Fruit fly (Drosophila melanogaster) whole organism, wandering third instar larva: ENCODE results near the gene CG33493.

ENCODE experiments used
- Abd-B ChIP-seq: fragments of >200 bp; optimal IDR thresholded peaks from 2 replicates; lab custom pipeline; 2017; ENCODE audit warnings: missing biosample characterization, missing genetic modification characterization
- CG32264 ChIP-seq: fragments of 200-800 bp; sonication (Bioruptor generic); optimal IDR thresholded peaks from 2 replicates; lab custom pipeline; 2016; ENCODE audit warnings: missing biosample characterization, missing genetic modification characterization
- CrebA ChIP-seq: fragments of 200-800 bp; sonication (Bioruptor generic); optimal IDR thresholded peaks from 2 replicates; lab custom pipeline; 2016; ENCODE audit warnings: missing biosample characterization, mild to moderate bottlenecking, missing genetic modification characterization, borderline replicate concordance
- Dfd ChIP-seq: fragments of >200 bp; optimal IDR thresholded peaks from 2 replicates; lab custom pipeline; 2017; ENCODE audit warnings: missing biosample characterization, missing genetic modification characterization
- Dif ChIP-seq: fragments of 200-275, 200-300 bp; sonication (Bioruptor generic); optimal IDR thresholded peaks from 2 replicates; lab custom pipeline; 2018; ENCODE audit warnings: missing biosample characterization, missing genetic modification characterization; ENCODE audit not compliant: partially characterized antibody
- GATAd ChIP-seq: sonication (Bioruptor generic); optimal IDR thresholded peaks from 2 replicates; lab custom pipeline; 2016; ENCODE audit warnings: missing biosample characterization, missing genetic modification characterization
- HLH106 ChIP-seq: fragments of 200-800 bp; optimal IDR thresholded peaks from 3 replicates; lab custom pipeline; 2019; ENCODE audit warnings: missing biosample characterization, mild to moderate bottlenecking, missing genetic modification characterization, moderate library complexity
- Hr83 ChIP-seq: fragments of 200-300 bp; sonication (Bioruptor generic); optimal IDR thresholded peaks from 2 replicates; lab custom pipeline; 2016; ENCODE audit warnings: missing biosample characterization, mild to moderate bottlenecking, missing genetic modification characterization, moderate library complexity; ENCODE audit not compliant: poor library complexity, severe bottlenecking
- Mio ChIP-seq: sonication (Bioruptor generic); optimal IDR thresholded peaks from 2 replicates; lab custom pipeline; 2016; ENCODE audit warnings: missing biosample characterization, missing genetic modification characterization
- Myc ChIP-seq: fragments of >200 bp; optimal IDR thresholded peaks from 2 replicates; lab custom pipeline; 2017
- OdsH ChIP-seq: fragments of 200-800 bp; sonication (Bioruptor generic); optimal IDR thresholded peaks from 2 replicates; lab custom pipeline; 2016; ENCODE audit warnings: missing biosample characterization, mild to moderate bottlenecking, missing genetic modification characterization
- Rel ChIP-seq, 2 experiments: fragments of 200-800 bp; sonication (Bioruptor generic) in 1 of 2; optimal IDR thresholded peaks; 2 replicates in 1 of 2; 3 replicates in 1 of 2; lab custom pipeline; 2016 to 2019; ENCODE audit warnings: mild to moderate bottlenecking in 2 of 2, missing biosample characterization in 2 of 2, missing genetic modification characterization in 2 of 2, moderate library complexity in 1 of 2
- Sp1 ChIP-seq: fragments of 200-800 bp; sonication (Bioruptor generic); optimal IDR thresholded peaks from 3 replicates; lab custom pipeline; 2019; ENCODE audit warnings: missing biosample characterization, mild to moderate bottlenecking, missing genetic modification characterization, moderate library complexity
- Vsx2 ChIP-seq: fragments of 200-300, 225-300 bp; sonication (Bioruptor generic); optimal IDR thresholded peaks from 2 replicates; lab custom pipeline; 2018; ENCODE audit warnings: missing biosample characterization, missing genetic modification characterization; ENCODE audit not compliant: partially characterized antibody
- br ChIP-seq: fragments of 200-800 bp; sonication (Bioruptor generic); optimal IDR thresholded peaks from 2 replicates; lab custom pipeline; 2016; ENCODE audit warnings: missing biosample characterization, missing genetic modification characterization
- brk ChIP-seq: fragments of 200-800 bp; sonication (Bioruptor generic); optimal IDR thresholded peaks from 2 replicates; lab custom pipeline; 2016; ENCODE audit warnings: missing biosample characterization, mild to moderate bottlenecking, missing genetic modification characterization
- dl ChIP-seq, 2 experiments: fragments of 175-275, 200-275 bp in 1 of 2; fragments of 200-275 bp in 1 of 2; sonication (Bioruptor generic); optimal IDR thresholded peaks; lab custom pipeline; 2018; ENCODE audit warnings: mild to moderate bottlenecking in 2 of 2, missing biosample characterization in 2 of 2, missing genetic modification characterization in 2 of 2, moderate library complexity in 2 of 2; ENCODE audit not compliant: partially characterized antibody in 2 of 2, insufficient read depth in 1 of 2
- dmrt93B ChIP-seq: fragments of 200-800 bp; sonication (Bioruptor generic); optimal IDR thresholded peaks from 2 replicates; lab custom pipeline; 2018; ENCODE audit warnings: missing biosample characterization, mild to moderate bottlenecking, missing genetic modification characterization
- ey ChIP-seq: fragments of 200-800 bp; sonication (Bioruptor generic); optimal IDR thresholded peaks from 2 replicates; lab custom pipeline; 2016; ENCODE audit warnings: missing biosample characterization, missing genetic modification characterization
- foxo ChIP-seq, 2 experiments: fragments of 200-800 bp; sonication (Bioruptor generic); optimal IDR thresholded peaks; 2 replicates in 1 of 2; 3 replicates in 1 of 2; lab custom pipeline; 2016 to 2017; ENCODE audit warnings: missing biosample characterization in 2 of 2, missing genetic modification characterization in 2 of 2
- fru ChIP-seq: fragments of 200-800 bp; sonication (Bioruptor generic); optimal IDR thresholded peaks from 3 replicates; lab custom pipeline; 2016; ENCODE audit warnings: missing biosample characterization, mild to moderate bottlenecking, missing genetic modification characterization
- h ChIP-seq: fragments of 200-800 bp; sonication (Bioruptor generic); optimal IDR thresholded peaks from 3 replicates; lab custom pipeline; 2016; ENCODE audit warnings: missing biosample characterization, mild to moderate bottlenecking, missing genetic modification characterization
- jim ChIP-seq: fragments of 175-275, 200-325 bp; sonication (Bioruptor generic); optimal IDR thresholded peaks from 2 replicates; lab custom pipeline; 2016; ENCODE audit warnings: missing biosample characterization, mild to moderate bottlenecking, missing genetic modification characterization
- lola ChIP-seq: fragments of >200 bp; optimal IDR thresholded peaks from 2 replicates; lab custom pipeline; 2017; ENCODE audit warnings: missing biosample characterization, missing genetic modification characterization
- psq ChIP-seq: fragments of 200-800 bp; sonication (Bioruptor generic); optimal IDR thresholded peaks from 3 replicates; lab custom pipeline; 2017; ENCODE audit warnings: missing biosample characterization, mild to moderate bottlenecking, missing genetic modification characterization, moderate library complexity
- rgr ChIP-seq: fragments of 200-800 bp; sonication (Bioruptor generic); optimal IDR thresholded peaks from 3 replicates; lab custom pipeline; 2016; ENCODE audit warnings: missing biosample characterization, mild to moderate bottlenecking, missing genetic modification characterization
- sage ChIP-seq: fragments of 200-800 bp; sonication (Bioruptor generic); optimal IDR thresholded peaks from 2 replicates; lab custom pipeline; 2016; ENCODE audit warnings: missing biosample characterization, mild to moderate bottlenecking, missing genetic modification characterization
- sv ChIP-seq: fragments of 200-800 bp; sonication (Bioruptor generic); optimal IDR thresholded peaks from 3 replicates; lab custom pipeline; 2016; ENCODE audit warnings: missing biosample characterization, missing genetic modification characterization
- tai ChIP-seq: sonication (Bioruptor generic); optimal IDR thresholded peaks from 2 replicates; lab custom pipeline; 2016; ENCODE audit warnings: missing biosample characterization, missing genetic modification characterization
- woc ChIP-seq: sonication (Bioruptor generic); optimal IDR thresholded peaks from 2 replicates; lab custom pipeline; 2016; ENCODE audit warnings: missing biosample characterization, mild to moderate bottlenecking, missing genetic modification characterization

CG33493 gene

DNA sequence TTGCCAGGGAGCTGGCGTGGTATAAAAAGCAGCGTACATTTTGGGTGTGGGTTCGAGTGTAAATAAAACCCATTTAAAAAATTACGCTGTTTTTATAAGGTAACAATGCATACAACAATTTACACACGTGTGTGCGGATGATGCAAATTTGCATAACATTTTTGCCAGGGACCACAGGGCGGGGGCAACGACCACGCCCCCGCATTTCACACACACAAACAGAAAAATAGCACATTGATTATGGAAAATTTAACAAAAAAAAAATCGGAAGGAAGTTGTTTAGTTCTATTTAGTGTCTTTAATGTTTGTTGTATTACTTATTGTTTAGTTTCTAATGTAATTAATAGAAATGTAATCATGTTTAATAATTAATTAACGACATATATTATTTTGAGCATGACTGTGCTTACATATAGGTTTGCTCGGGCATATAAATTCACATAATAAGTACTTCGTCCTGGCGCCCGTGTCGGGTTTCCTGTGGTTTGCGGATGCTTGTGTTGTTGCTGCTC, 11.6 kb upstream of the CG33493 start:
- TF ChIP-seq rgr (GFP tag; lab: Kevin White, UChicago) (no peak), Vsx2 (GFP tag; lab: Kevin White, UChicago) (no peak), Abd-B (GFP tag; lab: Kevin White, UChicago) (no peak), Dfd (no peak), Myc (lab: Kevin White, UChicago) (no peak), foxo (GFP tag; optimal IDR thresholded peaks at IDR 0.05; lab: Kevin White, UChicago) (peak in 1 of 2 experiments; percentile 42), GATAd (GFP tag; lab: Kevin White, UChicago) (no peak), br (no peak), brk (no peak), ey (GFP tag; lab: Kevin White, UChicago) (no peak), Rel (GFP tag; optimal IDR thresholded peaks at IDR 0.05; lab: Kevin White, UChicago) (no peak), Rel (tag; optimal IDR thresholded peaks at IDR 0.05; lab: Kevin White, UChicago) (no peak), h (GFP tag; lab: Kevin White, UChicago) (peak; percentile 9), jim (GFP tag; lab: Kevin White, UChicago) (no peak), CrebA (GFP tag; lab: Kevin White, UChicago) (no peak), HLH106 (peak; percentile 34), Mio (GFP tag; lab: Kevin White, UChicago) (no peak), OdsH (GFP tag; lab: Kevin White, UChicago) (peak; percentile 24), Sp1 (GFP tag; lab: Kevin White, UChicago) (peak; percentile 43), woc (GFP tag; lab: Kevin White, UChicago) (no peak), lola (GFP tag; lab: Kevin White, UChicago) (no peak), sage (GFP tag; lab: Kevin White, UChicago) (no peak), CG32264 (no peak), Dif (no peak), sv (GFP tag; lab: Kevin White, UChicago) (no peak), fru (GFP tag; lab: Kevin White, UChicago) (peak; percentile 27)

DNA sequence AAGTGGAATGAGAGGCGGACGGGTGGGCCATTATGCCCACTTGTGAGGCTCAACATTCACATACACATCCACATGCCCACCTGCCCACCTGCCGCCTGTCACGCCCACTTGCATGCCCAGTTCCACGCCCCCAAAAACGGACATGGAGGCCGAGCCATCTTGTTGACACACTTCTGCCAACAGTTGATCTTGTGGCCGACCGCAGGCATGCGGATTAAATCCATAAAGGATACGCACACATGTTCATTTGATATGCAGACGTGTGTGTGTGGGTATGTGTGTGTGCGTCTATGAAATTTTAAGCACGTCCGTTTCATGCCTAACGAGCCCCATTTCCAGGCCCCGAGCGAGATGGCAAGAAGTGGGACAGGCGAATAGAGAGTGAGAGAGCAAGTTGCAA, 9.2 kb upstream of the CG33493 start:
- no peak for TF ChIP-seq Vsx2 (GFP tag; lab: Kevin White, UChicago)
- no peak for TF ChIP-seq Hr83 (GFP tag; lab: Kevin White, UChicago)
- TF ChIP-seq OdsH (GFP tag; lab: Kevin White, UChicago): no peak
- no peak for TF ChIP-seq dmrt93B (GFP tag; lab: Kevin White, UChicago)
- TF ChIP-seq Dfd: no peak
- TF ChIP-seq sv (GFP tag; lab: Kevin White, UChicago): no peak
- no peak for TF ChIP-seq Sp1 (GFP tag; lab: Kevin White, UChicago)
- no peak for TF ChIP-seq foxo (GFP tag; optimal IDR thresholded peaks at IDR 0.05; lab: Kevin White, UChicago)
- no peak for TF ChIP-seq ey (GFP tag; lab: Kevin White, UChicago)
- no peak for TF ChIP-seq rgr (GFP tag; lab: Kevin White, UChicago)
- TF ChIP-seq CG32264: no peak

DNA sequence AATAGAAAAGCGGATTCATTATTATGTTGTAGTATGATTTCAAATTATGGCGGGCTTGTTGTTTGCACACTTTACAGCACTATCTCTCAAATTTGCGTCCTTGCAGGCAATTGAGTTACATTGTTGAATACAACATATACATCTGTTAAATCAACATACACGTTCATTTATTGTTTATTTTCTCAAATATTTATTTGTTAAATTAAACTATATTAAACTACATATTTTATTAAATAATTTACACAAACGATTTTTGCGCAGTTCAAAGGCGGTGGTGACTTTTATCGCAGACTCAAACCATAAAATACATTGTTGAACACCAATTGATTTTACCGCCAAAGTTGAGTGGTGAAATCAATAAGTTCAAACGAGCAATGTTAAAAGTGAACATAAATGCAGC, 5.2 kb upstream of the CG33493 start:
- TF ChIP-seq dmrt93B (GFP tag; lab: Kevin White, UChicago): peak; percentile 15
- TF ChIP-seq HLH106: peak; percentile 29
- peak; percentile 67 for TF ChIP-seq Myc (lab: Kevin White, UChicago)
- no peak for TF ChIP-seq jim (GFP tag; lab: Kevin White, UChicago)
- TF ChIP-seq rgr (GFP tag; lab: Kevin White, UChicago): no peak
- peak; percentile 8 for TF ChIP-seq tai (GFP tag; lab: Kevin White, UChicago)
- no peak for TF ChIP-seq CG32264
- TF ChIP-seq foxo (GFP tag; optimal IDR thresholded peaks at IDR 0.05; lab: Kevin White, UChicago): no peak
- TF ChIP-seq psq (GFP tag; lab: Kevin White, UChicago): no peak
- TF ChIP-seq brk: no peak

dm6 chr3L:10697413-10698118, 4.6 kb upstream of the CG33493 start:
- TF ChIP-seq brk: peak; percentile 46
- peak; percentile 3 for TF ChIP-seq ey (GFP tag; lab: Kevin White, UChicago)
- peak; percentile 7 for TF ChIP-seq rgr (GFP tag; lab: Kevin White, UChicago)
- no peak for TF ChIP-seq Rel (GFP tag; optimal IDR thresholded peaks at IDR 0.05; lab: Kevin White, UChicago)
- peak; percentile 56 for TF ChIP-seq Rel (tag; optimal IDR thresholded peaks at IDR 0.05; lab: Kevin White, UChicago)
- TF ChIP-seq dl (GFP tag; optimal IDR thresholded peaks at IDR 0.05; lab: Kevin White, UChicago; ENCODE audit: insufficient read depth in 1 of 2, partially characterized antibody in 2 of 2): no peak
- no peak for TF ChIP-seq Mio (GFP tag; lab: Kevin White, UChicago)
- TF ChIP-seq, all 38 proteins: peak for 4
